Worm (Caenorhabditis elegans): ENCODE data around the gene ham-2.

ham-2 gene

ce11 chrX:4554385-4554784 lies at the start of gene ham-2:
TSS of gene ham-2 (plus strand) at chrX:4554685.
- TF ChIP-seq ceh-19 (GFP tag; optimal IDR thresholded peaks at IDR 0.05) (no peak), ceh-30 (tag; optimal IDR thresholded peaks at IDR 0.05) (no peak), elt-2 (tag; optimal IDR thresholded peaks at IDR 0.05) (no peak), T23F11.4 (GFP tag; optimal IDR thresholded peaks at IDR 0.05) (no peak), dve-1 (tag; optimal IDR thresholded peaks at IDR 0.05) (no peak)

DNA sequence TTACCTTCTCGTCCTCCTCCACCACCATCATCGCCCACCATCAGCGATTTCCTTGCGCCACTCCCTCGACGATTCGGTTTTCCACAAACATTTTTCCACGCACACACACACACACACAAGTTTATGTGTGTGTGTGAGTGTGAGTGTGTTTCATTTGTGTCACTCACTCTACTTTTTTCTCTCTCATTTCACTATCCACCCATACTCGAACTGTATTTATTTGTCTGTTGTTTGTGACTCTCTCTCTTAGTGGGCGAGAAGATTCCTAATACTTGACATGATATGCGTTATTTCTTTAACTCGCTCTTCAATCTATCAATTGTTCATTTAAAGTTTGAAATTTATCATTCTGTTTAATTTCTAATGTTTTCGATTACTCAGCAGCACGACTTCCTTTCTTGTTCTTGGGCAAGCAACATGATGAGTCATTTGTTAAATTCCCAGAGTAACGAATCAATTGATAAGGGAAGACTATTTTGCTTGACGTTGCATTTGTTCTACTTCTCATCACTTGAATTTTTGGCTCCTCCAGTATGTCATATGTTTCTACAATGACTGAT lies 47.3 kb upstream of the ham-2 start:
- TF ChIP-seq ceh-18 (tag; optimal IDR thresholded peaks at IDR 0.05) (peak; percentile 10), lim-6 (tag; optimal IDR thresholded peaks at IDR 0.05) (no peak)

DNA sequence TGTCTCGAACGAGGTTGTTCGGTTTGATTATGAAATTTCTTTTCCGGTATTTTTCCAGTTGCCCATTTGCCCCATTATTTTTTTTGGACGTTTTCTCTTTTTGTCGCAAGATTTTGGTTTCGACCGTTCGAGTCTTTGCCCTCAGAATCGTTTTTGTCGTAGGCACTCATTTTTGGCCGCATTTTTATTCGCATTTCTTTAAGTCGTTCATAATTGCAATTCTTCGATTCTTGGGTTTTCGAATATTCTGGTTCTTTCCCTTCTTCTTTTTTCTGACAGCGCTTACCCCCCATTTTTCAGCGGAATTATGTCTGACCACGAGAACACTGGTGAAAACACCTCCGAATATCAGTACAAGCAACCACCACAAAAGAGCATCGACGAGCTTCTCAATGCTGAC lies 46.3 kb upstream of the ham-2 start, which contains the start of gene rhi-1:
TSS of gene rhi-1 (plus strand) at position 301 of the 400 bp plus-strand sequence.
- TF ChIP-seq K09A11.1 (tag; optimal IDR thresholded peaks at IDR 0.05; ENCODE audit: insufficient read depth) (no peak), fkh-10 (GFP tag; optimal IDR thresholded peaks at IDR 0.05) (no peak), dve-1 (tag; optimal IDR thresholded peaks at IDR 0.05) (no peak), lin-11 (tag; optimal IDR thresholded peaks at IDR 0.05) (no peak), ceh-24 (tag; optimal IDR thresholded peaks at IDR 0.05) (no peak), ztf-16 (tag; optimal IDR thresholded peaks at IDR 0.05) (no peak), pax-1 (tag; optimal IDR thresholded peaks at IDR 0.05) (no peak), ceh-34 (tag; optimal IDR thresholded peaks at IDR 0.05) (no peak), zip-5 (tag; optimal IDR thresholded peaks at IDR 0.05) (no peak), pag-3 (tag; optimal IDR thresholded peaks at IDR 0.05; ENCODE audit: borderline replicate concordance) (no peak), pat-9 (tag; optimal IDR thresholded peaks at IDR 0.05) (no peak), pros-1 (tag; optimal IDR thresholded peaks at IDR 0.05) (no peak), npax-4 (tag; optimal IDR thresholded peaks at IDR 0.05) (no peak), eyg-1 (tag; optimal IDR thresholded peaks at IDR 0.05) (no peak), lim-6 (tag; optimal IDR thresholded peaks at IDR 0.05) (no peak)

- TF ChIP-seq nfya-1 (tag; optimal IDR thresholded peaks at IDR 0.05) = peak; percentile 12
- no peak for TF ChIP-seq nhr-11 (tag; optimal IDR thresholded peaks at IDR 0.05)
Observed at ce11 chrX:4513657-4514143, 40.8 kb upstream of the ham-2 start, which contains the start of gene spr-3. TSS of gene spr-3 (plus strand) at chrX:4514093.

ce11 chrX:4516758-4517157 lies 37.7 kb upstream of the ham-2 start:
- TF ChIP-seq hlh-30 (tag; optimal IDR thresholded peaks at IDR 0.05; ENCODE audit: insufficient read depth) = no peak
- no peak for TF ChIP-seq tbx-7 (tag; optimal IDR thresholded peaks at IDR 0.05)
- no peak for TF ChIP-seq eyg-1 (tag; optimal IDR thresholded peaks at IDR 0.05)
- no peak for TF ChIP-seq gmeb-2 (tag; optimal IDR thresholded peaks at IDR 0.05)
- no peak for TF ChIP-seq nfya-1 (tag; optimal IDR thresholded peaks at IDR 0.05)
- TF ChIP-seq pha-2 (tag; optimal IDR thresholded peaks at IDR 0.05) = no peak
- no peak for TF ChIP-seq pat-9 (tag; optimal IDR thresholded peaks at IDR 0.05)

- TF ChIP-seq ceh-19 (GFP tag; optimal IDR thresholded peaks at IDR 0.05) = no peak
- TF ChIP-seq unc-3 (GFP tag; conservative IDR thresholded peaks at IDR 0.05) = no peak
- TF ChIP-seq unc-3 (tag; optimal IDR thresholded peaks at IDR 0.05) = no peak
- no peak for TF ChIP-seq K09A11.1 (tag; optimal IDR thresholded peaks at IDR 0.05; ENCODE audit: insufficient read depth)
- TF ChIP-seq pha-4 (tag; optimal IDR thresholded peaks at IDR 0.05) = no peak
- no peak for TF ChIP-seq ceh-34 (tag; optimal IDR thresholded peaks at IDR 0.05)
- TF ChIP-seq rnt-1 (tag; optimal IDR thresholded peaks at IDR 0.05) = no peak
Observed at ce11 chrX:4519968-4520367, 34.5 kb upstream of the ham-2 start.
